Worm (Caenorhabditis elegans) whole organism, late embryonic: ENCODE data around the gene C16C8.19.
"Not testable (repeated sequence)": the region's sequence is repeated elsewhere in the genome, so short reads cannot be mapped to it uniquely, and the experiment has no call there.

Experiments
- K02D7.2 ChIP-seq: sonication (generic microtip); optimal IDR thresholded peaks from 2 replicates; lab custom pipeline; 2017; ENCODE audit warnings: mild to moderate bottlenecking, missing genetic modification characterization, missing compliant biosample characterization
- K09A11.1 ChIP-seq: sonication (generic microtip); optimal IDR thresholded peaks from 2 replicates; lab custom pipeline; 2017; ENCODE audit warnings: antibody characterized with exemption, mild to moderate bottlenecking, missing genetic modification characterization, missing compliant biosample characterization; ENCODE audit not compliant: insufficient read depth
- T23F11.4 ChIP-seq: fragments of 200-800 bp; sonication (Bioruptor generic); optimal IDR thresholded peaks from 2 replicates; lab custom pipeline; 2018; ENCODE audit warnings: mild to moderate bottlenecking, missing genetic modification characterization, missing compliant biosample characterization
- ceh-18 ChIP-seq: sonication (generic microtip); optimal IDR thresholded peaks from 2 replicates; lab custom pipeline; 2016; ENCODE audit warnings: missing genetic modification characterization, missing compliant biosample characterization
- ceh-19 ChIP-seq: fragments of 200-800 bp; sonication (Bioruptor generic); optimal IDR thresholded peaks from 2 replicates; lab custom pipeline; 2018; ENCODE audit warnings: mild to moderate bottlenecking, missing genetic modification characterization, missing compliant biosample characterization
- ceh-2 ChIP-seq: sonication (generic microtip); optimal IDR thresholded peaks from 2 replicates; lab custom pipeline; 2016; ENCODE audit warnings: missing genotype, missing genetic modification characterization, missing compliant biosample characterization
- ceh-30 ChIP-seq: fragments of 150-350 bp; optimal IDR thresholded peaks from 2 replicates; lab custom pipeline; 2014; ENCODE audit warnings: missing biosample characterization, missing genetic modification characterization
- ceh-31 ChIP-seq: sonication (generic microtip); optimal IDR thresholded peaks from 2 replicates; lab custom pipeline; 2016; ENCODE audit warnings: missing genetic modification characterization, missing compliant biosample characterization
- ceh-45 ChIP-seq: fragments of 200-800 bp; sonication (Bioruptor generic); IDR thresholded peaks from 2 replicates; pipeline ENCODE4 v1.3.6; 2022; ENCODE audit warnings: missing genetic modification reagents, missing genetic modification characterization, missing compliant biosample characterization
- ceh-48 ChIP-seq: sonication (generic microtip); optimal IDR thresholded peaks from 2 replicates; lab custom pipeline; 2016; ENCODE audit warnings: missing genetic modification characterization, inconsistent platforms, missing compliant biosample characterization
- ceh-6 ChIP-seq: fragments of 200-800 bp; sonication (Bioruptor generic); optimal IDR thresholded peaks from 2 replicates; lab custom pipeline; 2018; ENCODE audit warnings: mild to moderate bottlenecking, missing genetic modification characterization, missing compliant biosample characterization
- ets-4 ChIP-seq: sonication (generic microtip); optimal IDR thresholded peaks from 2 replicates; lab custom pipeline; 2016; ENCODE audit warnings: missing genetic modification characterization, missing compliant biosample characterization
- eyg-1 ChIP-seq: sonication (generic microtip); optimal IDR thresholded peaks from 2 replicates; lab custom pipeline; 2016; ENCODE audit warnings: missing genotype, missing genetic modification characterization, missing compliant biosample characterization
- fkh-10 ChIP-seq: fragments of 150-350 bp; optimal IDR thresholded peaks from 2 replicates; lab custom pipeline; 2014; ENCODE audit warnings: missing biosample characterization, missing genetic modification reagents, missing genetic modification characterization
- fkh-6 ChIP-seq: sonication (generic microtip); optimal IDR thresholded peaks from 2 replicates; lab custom pipeline; 2016; ENCODE audit warnings: missing genetic modification characterization, missing compliant biosample characterization
- gmeb-2 ChIP-seq: sonication (generic microtip); optimal IDR thresholded peaks from 2 replicates; lab custom pipeline; 2016; ENCODE audit warnings: missing genetic modification characterization, inconsistent platforms, missing compliant biosample characterization
- hlh-15 ChIP-seq: sonication (generic microtip); optimal IDR thresholded peaks from 2 replicates; lab custom pipeline; 2016; ENCODE audit warnings: missing genetic modification characterization, missing compliant biosample characterization
- hlh-6 ChIP-seq: sonication (generic microtip); optimal IDR thresholded peaks from 2 replicates; lab custom pipeline; 2016; ENCODE audit warnings: missing genotype, missing genetic modification characterization, missing compliant biosample characterization
- lin-11 ChIP-seq: fragments of 200-800 bp; sonication (Bioruptor generic); optimal IDR thresholded peaks from 2 replicates; lab custom pipeline; 2018; ENCODE audit warnings: mild to moderate bottlenecking, missing genetic modification characterization, missing compliant biosample characterization
- nhr-11 ChIP-seq: fragments of 150-350 bp; optimal IDR thresholded peaks from 2 replicates; lab custom pipeline; 2014; ENCODE audit warnings: missing biosample characterization, missing genetic modification characterization
- nhr-232 ChIP-seq: sonication (generic microtip); optimal IDR thresholded peaks from 2 replicates; lab custom pipeline; 2016; ENCODE audit warnings: missing genetic modification characterization, missing compliant biosample characterization
- npax-4 ChIP-seq: sonication (generic microtip); optimal IDR thresholded peaks from 2 replicates; lab custom pipeline; 2016; ENCODE audit warnings: missing genetic modification characterization, missing compliant biosample characterization
- odd-2 ChIP-seq: sonication (generic microtip); optimal IDR thresholded peaks from 2 replicates; lab custom pipeline; 2017; ENCODE audit warnings: antibody characterized with exemption, mild to moderate bottlenecking, missing genetic modification characterization, missing compliant biosample characterization
- pat-9 ChIP-seq: fragments of 200-800 bp; sonication (Bioruptor generic); optimal IDR thresholded peaks from 2 replicates; lab custom pipeline; 2018; ENCODE audit warnings: mild to moderate bottlenecking, missing genetic modification characterization, moderate library complexity, missing compliant biosample characterization
- pha-4 ChIP-seq: fragments of 150-350 bp; optimal IDR thresholded peaks from 2 replicates; lab custom pipeline; 2018; ENCODE audit warnings: missing biosample characterization, missing genetic modification reagents, missing genetic modification characterization
- pros-1 ChIP-seq: fragments of 150-350 bp; optimal IDR thresholded peaks from 2 replicates; lab custom pipeline; 2014; ENCODE audit warnings: missing biosample characterization, missing genetic modification reagents, missing genetic modification characterization
- rnt-1 ChIP-seq: sonication (generic microtip); optimal IDR thresholded peaks from 2 replicates; lab custom pipeline; 2016; ENCODE audit warnings: missing genetic modification characterization, missing compliant biosample characterization
- sox-2 ChIP-seq: fragments of 200-800 bp; sonication (Bioruptor generic); IDR thresholded peaks from 2 replicates; pipeline ENCODE4 v1.3.6; 2022; ENCODE audit warnings: missing genetic modification reagents, missing genetic modification characterization, missing compliant biosample characterization
- syd-9 ChIP-seq: sonication (generic microtip); optimal IDR thresholded peaks from 2 replicates; lab custom pipeline; 2016; ENCODE audit warnings: mild to moderate bottlenecking, missing genetic modification characterization, moderate library complexity, missing compliant biosample characterization
- tbx-7 ChIP-seq: sonication (generic microtip); optimal IDR thresholded peaks from 2 replicates; lab custom pipeline; 2016; ENCODE audit warnings: missing genotype, missing genetic modification characterization, missing compliant biosample characterization
- unc-3 ChIP-seq, 2 experiments: fragments of 200-800 bp in 1 of 2; sonication (Bioruptor generic) in 1 of 2; sonication (generic microtip) in 1 of 2; conservative IDR thresholded peaks in 1 of 2; optimal IDR thresholded peaks in 1 of 2; 2 replicates each; pipeline versions ENCODE4 v1.3.6 to Lab custom; 2016 to 2022; ENCODE audit warnings: missing compliant biosample characterization in 2 of 2, missing genetic modification characterization in 2 of 2, missing genetic modification reagents in 1 of 2
- ztf-16 ChIP-seq: sonication (generic microtip); optimal IDR thresholded peaks from 2 replicates; lab custom pipeline; 2017; ENCODE audit warnings: missing genetic modification characterization, missing compliant biosample characterization

C16C8.19 gene

DNA sequence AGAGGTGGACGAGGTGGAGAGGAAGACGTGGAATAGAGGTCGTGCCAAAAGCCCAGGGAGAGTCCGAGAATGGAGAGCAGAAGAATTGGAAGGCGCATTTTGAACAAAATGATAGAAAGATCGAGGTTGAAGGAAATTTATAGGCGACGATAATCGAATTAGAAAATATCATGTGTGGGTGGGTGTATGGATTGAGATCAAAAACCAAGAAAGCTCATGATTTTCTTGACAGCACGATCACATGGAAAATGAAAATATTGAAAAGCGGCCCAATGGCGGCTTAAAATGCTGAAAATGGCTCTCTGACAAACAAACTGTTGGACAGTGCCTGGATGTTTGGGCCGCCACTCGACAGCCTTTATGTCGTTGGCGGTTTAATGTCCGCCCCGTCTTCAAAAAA, 4.8 kb downstream of the C16C8.19 start, which contains the start of gene C16C8.9:
TSS of gene C16C8.9 (minus strand) at position 101 of the 400 bp plus-strand sequence.
- no peak for TF ChIP-seq ets-4 (tag; lab: Kevin White, UChicago)
- TF ChIP-seq tbx-7 (tag; lab: Kevin White, UChicago), result no peak
- no peak for TF ChIP-seq K09A11.1 (tag; lab: Kevin White, UChicago)
- TF ChIP-seq eyg-1 (tag; lab: Kevin White, UChicago), result no peak
- TF ChIP-seq syd-9, result no peak
- TF ChIP-seq hlh-15 (tag; lab: Kevin White, UChicago), result no peak
- no peak for TF ChIP-seq fkh-6 (tag; lab: Kevin White, UChicago)
- TF ChIP-seq unc-3 (GFP tag; conservative IDR thresholded peaks at IDR 0.05; lab: Robert Waterston, UW), result no peak
- TF ChIP-seq unc-3 (tag; optimal IDR thresholded peaks at IDR 0.05; lab: Kevin White, UChicago), result no peak
- no peak for TF ChIP-seq nhr-232 (tag; lab: Kevin White, UChicago)

- not testable (repeated sequence) for TF ChIP-seq ceh-6 (GFP tag; lab: Kevin White, UChicago); ceh-30 (tag; lab: Kevin White, UChicago); eyg-1 (tag; lab: Kevin White, UChicago)
Observed at ce11 chrII:3464580-3464979, 6.3 kb downstream of the C16C8.19 start, which contains the start of gene C16C8.10. TSS of gene C16C8.10 (minus strand) at chrII:3464680.

ce11 chrII:3470549-3470948, 12.3 kb downstream of the C16C8.19 start, which contains the start of gene Y49F6B.20:
TSS of gene Y49F6B.20 (minus strand) at chrII:3470649.
- TF ChIP-seq fkh-10 (GFP tag; lab: Kevin White, UChicago), result no peak
- TF ChIP-seq pros-1 (tag; lab: Kevin White, UChicago), result no peak
- no peak for TF ChIP-seq lin-11 (tag; lab: Kevin White, UChicago)
- TF ChIP-seq ceh-6 (GFP tag; lab: Kevin White, UChicago), result no peak
- no peak for TF ChIP-seq odd-2 (tag; lab: Kevin White, UChicago)
- no peak for TF ChIP-seq ceh-2 (tag; lab: Kevin White, UChicago)
- no peak for TF ChIP-seq pha-4
- no peak for TF ChIP-seq unc-3 (GFP tag; conservative IDR thresholded peaks at IDR 0.05; lab: Robert Waterston, UW)
- no peak for TF ChIP-seq unc-3 (tag; optimal IDR thresholded peaks at IDR 0.05; lab: Kevin White, UChicago)
- TF ChIP-seq rnt-1 (tag; lab: Kevin White, UChicago), result no peak
- TF ChIP-seq, all 69 proteins: peak for 0

- TF ChIP-seq hlh-6 (tag; lab: Kevin White, UChicago) (no peak), ztf-16 (tag; lab: Kevin White, UChicago) (no peak), K02D7.2 (tag; lab: Kevin White, UChicago) (no peak), pat-9 (no peak), ceh-48 (tag; lab: Kevin White, UChicago) (no peak), ceh-31 (no peak), T23F11.4 (no peak), ceh-18 (tag; lab: Kevin White, UChicago) (no peak), ceh-30 (tag; lab: Kevin White, UChicago) (no peak), npax-4 (tag; lab: Kevin White, UChicago) (no peak), nhr-11 (tag; lab: Kevin White, UChicago) (no peak), ceh-45 (no peak)
Observed at ce11 chrII:3471603-3472002, 13.3 kb downstream of the C16C8.19 start, which contains the start of gene Y49F6B.13. TSS of gene Y49F6B.13 (minus strand) at chrII:3471703.

DNA sequence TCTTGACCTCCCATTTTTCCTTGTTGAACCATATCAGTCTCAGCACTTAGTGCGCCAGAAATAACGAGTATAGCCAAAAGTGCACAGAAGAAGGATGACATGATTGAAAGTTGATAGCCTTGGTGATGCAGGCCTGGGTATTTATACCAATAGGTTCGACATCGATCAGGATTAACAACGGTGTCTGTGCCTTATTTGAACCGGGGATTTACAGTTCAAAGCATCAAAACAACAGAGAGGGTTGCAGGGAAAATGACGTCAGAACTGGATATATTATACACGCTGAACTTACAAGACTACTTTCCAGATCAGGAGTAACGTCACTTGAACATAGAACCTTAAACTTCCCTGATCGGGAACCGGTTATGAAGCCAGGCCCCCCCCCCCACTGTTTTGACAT, 14.0 kb downstream of the C16C8.19 start, which contains the start of gene Y49F6B.12:
TSS of gene Y49F6B.12 (minus strand) at position 101 of the 400 bp plus-strand sequence.
- TF ChIP-seq gmeb-2 (tag; lab: Kevin White, UChicago), result no peak
- no peak for TF ChIP-seq ceh-2 (tag; lab: Kevin White, UChicago)
- TF ChIP-seq hlh-6 (tag; lab: Kevin White, UChicago), result no peak
- no peak for TF ChIP-seq sox-2 (GFP tag; lab: Robert Waterston, UW)
- no peak for TF ChIP-seq odd-2 (tag; lab: Kevin White, UChicago)
- TF ChIP-seq ceh-19 (GFP tag; lab: Kevin White, UChicago), result no peak
